Worm (Caenorhabditis elegans): ENCODE results near the gene nas-10.

- TF ChIP-seq W03F9.2 (tag; optimal IDR thresholded peaks at IDR 0.05): no peak
- no peak for TF ChIP-seq dao-5 (tag; optimal IDR thresholded peaks at IDR 0.05)
Measured at ce11 chrX:10999176-10999575, 35.9 kb upstream of the nas-10 start, which contains the start of gene F59F3.6.

Data from whole organism, L4/young adult.